Worm (Caenorhabditis elegans) whole organism, L2 larva: ENCODE measurements around the gene egl-19.

Experiments
- C34F6.9 ChIP-seq: fragments of 150-350 bp; optimal IDR thresholded peaks from 2 replicates; lab custom pipeline; 2014; ENCODE audit warnings: missing biosample characterization, missing genetic modification characterization
- F13H6.1 ChIP-seq: sonication (generic microtip); optimal IDR thresholded peaks from 2 replicates; lab custom pipeline; 2016; ENCODE audit warnings: missing genetic modification characterization, missing compliant biosample characterization
- Y55F3AM.14 ChIP-seq: fragments of 200-800 bp; sonication (Bioruptor generic); optimal IDR thresholded peaks from 2 replicates; lab custom pipeline; 2018; ENCODE audit warnings: mild to moderate bottlenecking, missing genetic modification characterization, missing compliant biosample characterization
- ZK546.5 ChIP-seq: sonication (generic microtip); optimal IDR thresholded peaks from 2 replicates; lab custom pipeline; 2017; ENCODE audit warnings: missing biosample characterization, missing genetic modification characterization
- alr-1 ChIP-seq: fragments of 150-350 bp; optimal IDR thresholded peaks from 2 replicates; lab custom pipeline; 2014; ENCODE audit warnings: missing biosample characterization, missing genetic modification characterization
- aly-2 ChIP-seq: fragments of 150-350 bp; optimal IDR thresholded peaks from 2 replicates; lab custom pipeline; 2014; ENCODE audit warnings: missing biosample characterization, missing genetic modification characterization
- blmp-1 ChIP-seq: sonication (generic microtip); optimal IDR thresholded peaks from 2 replicates; lab custom pipeline; 2017; ENCODE audit warnings: missing genetic modification characterization, mild to moderate bottlenecking, missing compliant biosample characterization, antibody characterized with exemption, moderate library complexity; ENCODE audit not compliant: insufficient read depth
- ceh-16 ChIP-seq: fragments of 150-350 bp; optimal IDR thresholded peaks from 2 replicates; lab custom pipeline; 2014; ENCODE audit warnings: missing biosample characterization, missing genetic modification characterization
- ceh-82 ChIP-seq: fragments of 150-350 bp; optimal IDR thresholded peaks from 2 replicates; lab custom pipeline; 2014; ENCODE audit warnings: missing biosample characterization, missing genetic modification characterization
- dmd-4 ChIP-seq: sonication (generic microtip); optimal IDR thresholded peaks from 2 replicates; lab custom pipeline; 2017; ENCODE audit warnings: missing biosample characterization, missing genetic modification characterization
- elt-3 ChIP-seq: sonication (generic microtip); optimal IDR thresholded peaks from 2 replicates; lab custom pipeline; 2017; ENCODE audit warnings: missing biosample characterization, missing genetic modification characterization
- gmeb-1 ChIP-seq: fragments of 150-350 bp; optimal IDR thresholded peaks from 2 replicates; lab custom pipeline; 2014; ENCODE audit warnings: missing biosample characterization, missing genetic modification characterization
- lin-11 ChIP-seq: fragments of 150-350 bp; sonication (generic microtip); optimal IDR thresholded peaks from 2 replicates; lab custom pipeline; 2014; ENCODE audit warnings: missing biosample characterization, missing genetic modification characterization, inconsistent platforms, mixed read lengths
- lin-39 ChIP-seq: fragments of 150-350 bp; optimal IDR thresholded peaks from 2 replicates; lab custom pipeline; 2014; ENCODE audit warnings: missing biosample characterization, missing genetic modification reagents, missing genetic modification characterization
- mbf-1 ChIP-seq: sonication (generic microtip); optimal IDR thresholded peaks from 2 replicates; lab custom pipeline; 2017; ENCODE audit warnings: missing biosample characterization, missing genetic modification characterization
- mdl-1 ChIP-seq, 2 experiments: fragments of 150-350 bp in 1 of 2; sonication (generic microtip) in 1 of 2; optimal IDR thresholded peaks; 2 replicates each; lab custom pipeline; 2017; ENCODE audit warnings: missing biosample characterization in 2 of 2, missing genetic modification characterization in 2 of 2
- nhr-10 ChIP-seq: sonication (generic microtip); optimal IDR thresholded peaks from 2 replicates; lab custom pipeline; 2017; ENCODE audit warnings: missing biosample characterization, missing genetic modification characterization
- nhr-11 ChIP-seq: fragments of 150-350 bp; optimal IDR thresholded peaks from 2 replicates; lab custom pipeline; 2014; ENCODE audit warnings: missing biosample characterization, missing genetic modification characterization
- nhr-12 ChIP-seq: fragments of 150-350 bp; optimal IDR thresholded peaks from 2 replicates; lab custom pipeline; 2014; ENCODE audit warnings: missing biosample characterization, missing genetic modification characterization
- nhr-21 ChIP-seq: fragments of 150-350 bp; optimal IDR thresholded peaks from 2 replicates; lab custom pipeline; 2014; ENCODE audit warnings: missing biosample characterization, missing genetic modification characterization
- nhr-25 ChIP-seq: fragments of 150-350 bp; sonication (generic microtip); optimal IDR thresholded peaks from 3 replicates; lab custom pipeline; 2014; ENCODE audit warnings: missing biosample characterization, missing genetic modification characterization
- nhr-6 ChIP-seq: fragments of 150-350 bp; optimal IDR thresholded peaks from 2 replicates; lab custom pipeline; 2014; ENCODE audit warnings: missing biosample characterization, missing genetic modification characterization
- nhr-77 ChIP-seq: fragments of 150-350 bp; optimal IDR thresholded peaks from 2 replicates; lab custom pipeline; 2014; ENCODE audit warnings: missing biosample characterization, missing genetic modification characterization
- peb-1 ChIP-seq: fragments of 150-350 bp; optimal IDR thresholded peaks from 2 replicates; lab custom pipeline; 2014; ENCODE audit warnings: missing biosample characterization, missing genetic modification characterization
- sma-9 ChIP-seq, 2 experiments: fragments of 150-350 bp in 1 of 2; sonication (generic microtip) in 1 of 2; optimal IDR thresholded peaks; 2 replicates each; lab custom pipeline; 2014 to 2016; ENCODE audit warnings: missing genetic modification characterization in 2 of 2, mild to moderate bottlenecking in 1 of 2, missing biosample characterization in 1 of 2, missing compliant biosample characterization in 1 of 2, missing genetic modification reagents in 1 of 2, moderate library complexity in 1 of 2
- unc-39 ChIP-seq: fragments of 150-350 bp; optimal IDR thresholded peaks from 2 replicates; lab custom pipeline; 2014; ENCODE audit warnings: missing biosample characterization, missing genetic modification characterization
- unc-55 ChIP-seq: fragments of 150-350 bp; sonication (generic microtip); optimal IDR thresholded peaks from 3 replicates; lab custom pipeline; 2014; ENCODE audit warnings: missing biosample characterization, missing genetic modification reagents, missing genetic modification characterization
- unc-62 ChIP-seq: fragments of 150-350 bp; optimal IDR thresholded peaks from 2 replicates; lab custom pipeline; 2014; ENCODE audit warnings: missing biosample characterization, missing genetic modification reagents, missing genetic modification characterization
- ztf-11 ChIP-seq: sonication (generic microtip); optimal IDR thresholded peaks from 2 replicates; lab custom pipeline; 2017; ENCODE audit warnings: missing biosample characterization, missing genetic modification characterization
- ztf-4 ChIP-seq: fragments of 150-350 bp; optimal IDR thresholded peaks from 2 replicates; lab custom pipeline; 2014; ENCODE audit warnings: missing biosample characterization, missing genetic modification characterization

The egl-19 gene

DNA sequence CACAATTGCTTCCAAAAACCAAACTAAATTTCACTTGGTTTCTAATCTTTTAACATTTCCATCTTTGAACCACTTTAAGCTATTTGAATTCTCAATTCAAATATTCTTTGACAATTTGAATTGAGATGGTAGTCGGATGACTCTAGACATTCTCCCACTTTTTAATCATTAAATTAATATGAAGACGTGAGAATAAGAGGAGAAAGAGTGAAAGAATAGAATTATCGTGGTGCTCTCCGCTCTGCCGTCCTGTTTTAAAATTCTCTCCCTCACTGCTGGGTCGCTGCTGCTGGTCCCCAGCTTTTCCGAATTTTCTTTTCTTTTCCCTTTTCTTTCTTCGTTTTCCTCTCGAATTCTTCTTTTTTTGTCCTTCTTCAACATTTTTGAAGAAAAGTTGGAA is 2.0 kb upstream of the egl-19 start:
- TF ChIP-seq ZK546.5 (tag; lab: Kevin White, UChicago), result no peak
- no peak for TF ChIP-seq peb-1 (tag; lab: Kevin White, UChicago)

DNA sequence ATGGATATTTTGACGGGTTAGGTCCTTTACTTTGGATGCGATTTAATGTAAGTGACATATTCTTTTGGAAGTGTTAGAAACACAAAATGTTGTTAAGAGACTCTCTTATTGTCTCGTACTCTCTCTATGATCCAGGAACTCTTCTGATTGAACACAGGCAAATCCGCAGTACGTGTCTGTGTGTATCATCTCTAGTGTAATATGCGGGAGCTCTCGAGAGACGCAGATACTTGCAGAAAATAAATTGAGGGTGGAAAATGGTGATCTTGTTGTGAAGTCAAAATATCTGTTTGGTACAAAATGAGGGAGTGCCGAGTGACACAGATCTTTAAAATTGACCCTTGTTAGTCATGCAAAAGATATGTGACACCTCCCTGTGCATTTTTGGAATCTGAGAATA is 1.3 kb downstream of the egl-19 start:
- no peak for TF ChIP-seq dmd-4 (tag; lab: Kevin White, UChicago)
- TF ChIP-seq nhr-12, result no peak
- no peak for TF ChIP-seq F13H6.1 (tag; lab: Kevin White, UChicago)
- TF ChIP-seq nhr-6 (tag; lab: Kevin White, UChicago), result no peak
- no peak for TF ChIP-seq elt-3 (tag; lab: Kevin White, UChicago)
- TF ChIP-seq mbf-1 (tag; lab: Kevin White, UChicago), result no peak
- no peak for TF ChIP-seq ceh-16 (tag; lab: Kevin White, UChicago)
- TF ChIP-seq ceh-82 (tag; lab: Kevin White, UChicago), result no peak
- no peak for TF ChIP-seq gmeb-1
- TF ChIP-seq nhr-11 (tag; lab: Kevin White, UChicago), result no peak

DNA sequence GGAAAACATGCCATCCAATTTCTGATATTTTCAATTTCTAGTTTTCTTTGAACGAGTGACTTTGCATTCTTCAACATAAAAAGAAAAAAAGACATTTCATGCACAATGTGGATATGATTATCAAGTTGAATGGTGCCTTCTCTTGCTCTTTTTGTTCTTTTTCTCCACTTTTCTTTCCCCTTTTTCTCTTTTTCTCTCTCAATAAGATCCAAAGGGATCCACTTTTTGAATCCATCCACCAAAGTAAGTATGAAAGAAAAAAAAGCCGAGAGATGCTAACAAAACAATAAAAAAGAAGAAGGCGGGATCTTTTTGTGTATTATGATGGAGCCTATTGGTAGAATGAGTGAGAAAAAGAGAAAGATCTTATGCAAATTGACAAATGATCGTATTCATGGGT is 1.9 kb downstream of the egl-19 start:
- TF ChIP-seq C34F6.9 (tag; lab: Kevin White, UChicago) (no peak), ztf-11 (no peak), nhr-6 (tag; lab: Kevin White, UChicago) (no peak)

DNA sequence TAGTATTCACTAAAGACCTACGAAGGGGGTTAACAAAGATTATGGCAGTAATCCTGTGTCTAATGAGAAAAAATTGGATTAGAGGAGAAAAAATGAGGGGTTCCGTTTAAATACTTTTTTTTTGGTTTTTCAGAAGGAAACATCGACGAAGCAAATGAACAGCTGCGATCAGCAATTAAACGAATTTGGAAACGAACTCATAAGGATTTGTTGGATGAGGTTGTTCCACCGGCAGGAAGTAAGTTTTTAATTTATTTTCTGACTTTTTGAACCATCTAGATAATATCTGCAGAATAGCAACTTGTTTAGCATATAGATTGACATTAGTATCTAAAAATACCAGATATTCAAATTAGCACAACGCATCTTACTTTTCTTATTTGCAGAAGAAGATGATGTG is 8.2 kb downstream of the egl-19 start:
- TF ChIP-seq ZK546.5 (tag; lab: Kevin White, UChicago) (no peak), nhr-10 (tag; lab: Kevin White, UChicago) (no peak), nhr-21 (tag; lab: Kevin White, UChicago) (no peak), ceh-16 (tag; lab: Kevin White, UChicago) (no peak), dmd-4 (tag; lab: Kevin White, UChicago) (no peak), mdl-1 (tag; optimal IDR thresholded peaks at IDR 0.05; lab: Kevin White, UChicago) (no peak), alr-1 (tag; lab: Kevin White, UChicago) (no peak), sma-9 (GFP tag; optimal IDR thresholded peaks at IDR 0.05; lab: Kevin White, UChicago) (no peak), sma-9 (tag; optimal IDR thresholded peaks at IDR 0.05; lab: Kevin White, UChicago) (no peak), unc-62 (no peak), unc-55 (GFP tag; lab: Kevin White, UChicago) (no peak), nhr-12 (no peak), nhr-77 (tag; lab: Kevin White, UChicago) (no peak), ztf-4 (tag; lab: Kevin White, UChicago) (no peak)

DNA sequence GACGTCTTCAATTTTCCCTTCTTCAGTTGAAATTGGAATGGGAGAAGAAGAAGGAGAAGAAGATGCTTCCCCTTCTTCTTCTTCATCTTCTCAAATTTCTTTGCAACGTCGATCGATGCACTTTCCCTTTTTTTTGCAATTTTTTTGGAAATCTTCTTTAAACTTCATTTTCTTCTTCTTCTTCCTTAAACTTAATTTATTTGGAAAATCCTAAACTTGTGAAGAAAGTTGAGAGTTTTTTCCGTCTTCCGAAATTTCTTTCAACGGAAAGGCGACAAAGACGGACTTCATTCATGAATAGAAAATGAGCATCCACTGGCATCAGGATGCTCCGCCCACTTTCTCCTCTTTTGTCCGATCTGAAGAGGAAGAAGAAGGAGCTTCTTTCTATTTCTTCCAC is 8.8 kb downstream of the egl-19 start:
- TF ChIP-seq unc-55 (GFP tag; lab: Kevin White, UChicago) (peak; percentile 48), nhr-11 (tag; lab: Kevin White, UChicago) (no peak)

DNA sequence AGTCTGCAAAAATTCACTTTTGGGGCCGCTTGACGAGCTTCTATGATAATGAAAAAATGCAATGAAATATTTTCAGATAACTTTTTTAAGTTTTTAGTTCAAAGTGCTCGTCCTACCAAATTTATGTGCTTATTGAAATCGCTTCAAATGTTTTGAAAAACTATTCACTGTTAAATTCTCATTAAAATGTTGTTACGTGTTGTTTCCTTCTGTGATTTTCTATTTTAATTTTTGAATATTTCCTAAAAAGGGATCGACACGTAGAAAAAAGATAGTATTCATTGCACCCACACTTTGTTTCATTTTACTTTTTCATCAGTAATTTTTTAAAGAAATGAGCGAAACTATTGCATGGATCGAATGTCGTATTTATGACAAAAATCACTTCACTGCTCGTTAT is 13.4 kb downstream of the egl-19 start, which contains the start of gene B0496.6:
Gene B0496.6, plus strand, starts transcription at position 301 of the 400 bp plus-strand sequence.
- no peak for TF ChIP-seq blmp-1 (tag; lab: Kevin White, UChicago)
- TF ChIP-seq nhr-21 (tag; lab: Kevin White, UChicago), result no peak
- TF ChIP-seq sma-9 (GFP tag; optimal IDR thresholded peaks at IDR 0.05; lab: Kevin White, UChicago), result no peak
- no peak for TF ChIP-seq sma-9 (tag; optimal IDR thresholded peaks at IDR 0.05; lab: Kevin White, UChicago)

DNA sequence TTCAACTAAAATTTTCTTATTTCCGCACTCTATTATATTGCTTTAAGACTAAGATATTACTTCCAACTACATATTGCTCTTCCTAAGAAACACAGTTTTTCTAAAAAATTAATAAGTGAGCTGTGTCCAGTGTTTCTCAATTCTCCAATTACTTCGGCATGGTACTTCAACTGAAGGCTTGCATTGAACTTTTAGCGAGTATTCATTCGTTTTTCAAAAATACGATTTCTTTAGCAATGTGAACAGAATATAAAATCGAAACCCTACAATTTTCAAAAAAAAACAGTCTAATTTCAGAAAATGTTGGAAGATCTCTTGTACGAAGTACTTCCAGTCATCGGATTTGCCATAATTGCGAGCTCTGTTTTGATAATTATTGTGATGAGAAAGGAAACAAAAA is 15.5 kb downstream of the egl-19 start, which contains the start of gene srtx-1:
Gene srtx-1, plus strand, starts transcription at position 301 of the 400 bp plus-strand sequence.
- TF ChIP-seq Y55F3AM.14 (GFP tag; lab: Kevin White, UChicago), result no peak
- TF ChIP-seq, all 48 proteins: peak for 0

DNA sequence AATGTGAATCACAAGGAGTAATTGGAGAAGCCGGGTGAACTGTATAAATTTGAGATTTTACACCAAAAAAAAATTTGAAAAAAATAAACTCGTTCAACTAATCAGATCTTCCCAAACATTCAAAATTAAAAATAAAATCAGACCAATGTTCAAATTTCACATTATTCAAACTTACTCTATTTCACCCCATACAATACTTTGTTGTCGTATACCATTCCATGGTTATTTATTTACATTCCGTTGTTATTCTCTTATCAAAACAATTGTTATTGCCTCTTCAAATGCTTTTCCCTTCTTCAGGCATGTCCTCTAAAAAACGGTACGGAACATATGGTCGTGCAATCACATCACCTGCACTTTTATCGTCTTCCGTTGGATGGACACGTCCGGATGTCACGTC is 18.8 kb downstream of the egl-19 start, which contains the start of gene unc-82:
Gene unc-82, plus strand, starts transcription at position 301 of the 400 bp plus-strand sequence.
- no peak for TF ChIP-seq aly-2 (tag; lab: Kevin White, UChicago)
- TF ChIP-seq unc-39 (tag; lab: Kevin White, UChicago), result no peak
- TF ChIP-seq lin-39 (tag; lab: Kevin White, UChicago), result no peak
- TF ChIP-seq lin-11 (tag; lab: Kevin White, UChicago), result no peak
- TF ChIP-seq nhr-25, result no peak
- no peak for TF ChIP-seq elt-3 (tag; lab: Kevin White, UChicago)
- TF ChIP-seq gmeb-1, result no peak
- TF ChIP-seq nhr-6 (tag; lab: Kevin White, UChicago), result no peak
- TF ChIP-seq C34F6.9 (tag; lab: Kevin White, UChicago), result no peak
- TF ChIP-seq unc-62, result no peak
- no peak for TF ChIP-seq dmd-4 (tag; lab: Kevin White, UChicago)
